Fruit fly (Drosophila melanogaster) whole organism, wandering third instar larva: ENCODE results near the gene AcCoAS.

Source experiments
- Hr78 ChIP-seq: fragments of >200 bp; optimal IDR thresholded peaks from 2 replicates; lab custom pipeline; 2017; ENCODE audit warnings: missing biosample characterization, missing genetic modification characterization
- N ChIP-seq: fragments of >200 bp; optimal IDR thresholded peaks from 2 replicates; lab custom pipeline; 2018; ENCODE audit warnings: missing biosample characterization, missing external identifiers, missing genetic modification characterization
- br ChIP-seq: fragments of 200-800 bp; sonication (Bioruptor generic); optimal IDR thresholded peaks from 2 replicates; lab custom pipeline; 2016; ENCODE audit warnings: missing biosample characterization, missing genetic modification characterization
- dl ChIP-seq, 2 experiments: fragments of 175-275, 200-275 bp in 1 of 2; fragments of 200-275 bp in 1 of 2; sonication (Bioruptor generic); optimal IDR thresholded peaks; lab custom pipeline; 2018; ENCODE audit warnings: mild to moderate bottlenecking in 2 of 2, missing biosample characterization in 2 of 2, missing genetic modification characterization in 2 of 2, moderate library complexity in 2 of 2; ENCODE audit not compliant: partially characterized antibody in 2 of 2, insufficient read depth in 1 of 2
- ey ChIP-seq: fragments of 200-800 bp; sonication (Bioruptor generic); optimal IDR thresholded peaks from 2 replicates; lab custom pipeline; 2016; ENCODE audit warnings: missing biosample characterization, missing genetic modification characterization
- foxo ChIP-seq, 2 experiments: fragments of 200-800 bp; sonication (Bioruptor generic); optimal IDR thresholded peaks; 2 replicates in 1 of 2; 3 replicates in 1 of 2; lab custom pipeline; 2016 to 2017; ENCODE audit warnings: missing biosample characterization in 2 of 2, missing genetic modification characterization in 2 of 2
- lola ChIP-seq: fragments of >200 bp; optimal IDR thresholded peaks from 2 replicates; lab custom pipeline; 2017; ENCODE audit warnings: missing biosample characterization, missing genetic modification characterization
- pan ChIP-seq: fragments of >200 bp; optimal IDR thresholded peaks from 2 replicates; lab custom pipeline; 2017
- psq ChIP-seq: fragments of 200-800 bp; sonication (Bioruptor generic); optimal IDR thresholded peaks from 3 replicates; lab custom pipeline; 2017; ENCODE audit warnings: missing biosample characterization, mild to moderate bottlenecking, missing genetic modification characterization, moderate library complexity
- usp ChIP-seq: fragments of >200 bp; optimal IDR thresholded peaks from 2 replicates; lab custom pipeline; 2017; ENCODE audit warnings: missing biosample characterization, missing genetic modification characterization
- woc ChIP-seq: sonication (Bioruptor generic); optimal IDR thresholded peaks from 2 replicates; lab custom pipeline; 2016; ENCODE audit warnings: missing biosample characterization, mild to moderate bottlenecking, missing genetic modification characterization

dm6 chr3L:21236959-21237551 is 43.0 kb downstream of the AcCoAS start:
- TF ChIP-seq foxo (GFP tag; optimal IDR thresholded peaks at IDR 0.05; lab: Kevin White, UChicago) (no peak), pan (lab: Kevin White, UChicago) (no peak), lola (GFP tag; lab: Kevin White, UChicago) (no peak), dl (GFP tag; optimal IDR thresholded peaks at IDR 0.05; lab: Kevin White, UChicago; ENCODE audit: insufficient read depth in 1 of 2, partially characterized antibody in 2 of 2) (no peak), usp (GFP tag; lab: Kevin White, UChicago) (no peak), br (GFP tag; lab: Kevin White, UChicago) (no peak), N (GFP tag; lab: Kevin White, UChicago) (no peak), ey (GFP tag; lab: Kevin White, UChicago) (no peak), woc (GFP tag; lab: Kevin White, UChicago) (no peak), psq (GFP tag; lab: Kevin White, UChicago) (no peak), Hr78 (GFP tag; lab: Kevin White, UChicago) (no peak)
